Fruit fly (Drosophila melanogaster) whole organism, embryonic: Measurements from ENCODE around the gene St2.
A peak's percentile ranks its signal among the peaks of the same experiment; 100 is the strongest.

Experiments used
- Bgb ChIP-seq: fragments of 200-800 bp; sonication (Bioruptor generic); IDR thresholded peaks from 2 replicates; pipeline ENCODE4 v1.3.6; 2022; ENCODE audit warnings: missing biosample characterization, missing genetic modification characterization; ENCODE audit not compliant: partially characterized antibody
- Bteb2 ChIP-seq: fragments of 200-800 bp; sonication (Bioruptor generic); optimal IDR thresholded peaks from 2 replicates; lab custom pipeline; 2016; ENCODE audit warnings: missing biosample characterization, missing genetic modification characterization
- CG10431 ChIP-seq: fragments of 200-800 bp; sonication (Bioruptor generic); optimal IDR thresholded peaks from 3 replicates; lab custom pipeline; 2018; ENCODE audit warnings: missing biosample characterization, mild to moderate bottlenecking, missing genetic modification characterization
- CG10959 ChIP-seq: fragments of 200-800 bp; sonication (Bioruptor generic); IDR thresholded peaks from 2 replicates; pipeline ENCODE4 v1.3.6; 2022; ENCODE audit warnings: missing biosample characterization, missing genetic modification characterization
- CG13287 ChIP-seq: fragments of 200-800 bp; sonication (Bioruptor generic); IDR thresholded peaks from 2 replicates; pipeline ENCODE4 v1.3.6; 2022; ENCODE audit warnings: missing biosample characterization, missing genetic modification characterization; ENCODE audit not compliant: partially characterized antibody
- CG13424 ChIP-seq: fragments of 200-800 bp; sonication (Bioruptor generic); optimal IDR thresholded peaks from 2 replicates; lab custom pipeline; 2019; ENCODE audit warnings: missing biosample characterization, mild to moderate bottlenecking, missing genetic modification characterization, moderate library complexity
- CG14710 ChIP-seq: fragments of 200-800 bp; sonication (Bioruptor generic); optimal IDR thresholded peaks from 3 replicates; lab custom pipeline; 2019; ENCODE audit warnings: missing biosample characterization, mild to moderate bottlenecking, missing genetic modification characterization, moderate library complexity
- CG15601 ChIP-seq: fragments of 200-800 bp; sonication (Bioruptor generic); optimal IDR thresholded peaks from 3 replicates; lab custom pipeline; 2019; ENCODE audit warnings: missing biosample characterization, mild to moderate bottlenecking, missing genetic modification characterization, moderate library complexity
- CG2129 ChIP-seq: fragments of 200-800 bp; sonication (Bioruptor generic); IDR thresholded peaks from 2 replicates; pipeline ENCODE4 v1.3.6; 2022; ENCODE audit warnings: missing biosample characterization, missing genetic modification characterization; ENCODE audit not compliant: partially characterized antibody
- CG30020 ChIP-seq: fragments of 200-800 bp; optimal IDR thresholded peaks from 2 replicates; lab custom pipeline; 2019; ENCODE audit warnings: missing biosample characterization, mild to moderate bottlenecking, missing genetic modification characterization, moderate library complexity
- CG3847 ChIP-seq: fragments of 200-800 bp; sonication (Bioruptor generic); IDR thresholded peaks from 2 replicates; pipeline ENCODE4 v1.3.6; 2022; ENCODE audit warnings: missing biosample characterization, missing genetic modification characterization
- CG6813 ChIP-seq: fragments of 200-800 bp; sonication (Bioruptor generic); optimal IDR thresholded peaks from 2 replicates; lab custom pipeline; 2017; ENCODE audit warnings: missing biosample characterization, missing genetic modification characterization, mild to moderate bottlenecking, moderate library complexity, missing genetic modification reagents
- CG7372 ChIP-seq: fragments of 200-800 bp; sonication (Bioruptor generic); IDR thresholded peaks from 2 replicates; pipeline ENCODE4 v1.3.6; 2022; ENCODE audit warnings: missing biosample characterization, missing genetic modification characterization
- CG8290 ChIP-seq, 3 experiments: fragments of 200-800 bp; sonication (Bioruptor generic); optimal IDR thresholded peaks; 2 replicates each; lab custom pipeline; 2016 to 2019; ENCODE audit warnings: missing biosample characterization in 3 of 3, missing genetic modification characterization in 3 of 3, mild to moderate bottlenecking in 2 of 3, moderate library complexity in 1 of 3
- CTCF ChIP-seq: fragments of 200-800 bp; sonication (Bioruptor generic); optimal IDR thresholded peaks from 2 replicates; lab custom pipeline; 2017; ENCODE audit warnings: missing biosample characterization, mild to moderate bottlenecking, missing genetic modification characterization, moderate library complexity
- Dbx ChIP-seq: fragments of 200-800 bp; sonication (Bioruptor generic); IDR thresholded peaks from 3 replicates; pipeline ENCODE4 v1.3.6; 2022; ENCODE audit warnings: missing biosample characterization, missing genetic modification characterization
- ERR ChIP-seq: fragments of 200-800 bp; sonication (Bioruptor generic); optimal IDR thresholded peaks from 2 replicates; lab custom pipeline; 2016; ENCODE audit warnings: missing biosample characterization, missing genetic modification characterization
- Fer3 ChIP-seq: fragments of 200-800 bp; sonication (Bioruptor generic); optimal IDR thresholded peaks from 2 replicates; lab custom pipeline; 2018; ENCODE audit warnings: missing biosample characterization, mild to moderate bottlenecking, missing genetic modification characterization, moderate library complexity
- GATAe ChIP-seq: fragments of 200-800 bp; sonication (Bioruptor generic); conservative IDR thresholded peaks from 2 replicates; pipeline ENCODE4 v1.3.6; 2022; ENCODE audit warnings: missing biosample characterization, missing genetic modification characterization
- H15 ChIP-seq: fragments of 200-800 bp; sonication (Bioruptor generic); IDR thresholded peaks from 3 replicates; pipeline ENCODE4 v1.3.6; 2022; ENCODE audit warnings: missing biosample characterization, missing genetic modification characterization
- HLH4C ChIP-seq: fragments of 200-800 bp; sonication (Bioruptor generic); IDR thresholded peaks from 3 replicates; pipeline ENCODE4 v1.3.6; 2022; ENCODE audit warnings: missing biosample characterization, missing genetic modification characterization; ENCODE audit not compliant: partially characterized antibody
- HmgD ChIP-seq: fragments of 200-800 bp; sonication (Bioruptor generic); optimal IDR thresholded peaks from 3 replicates; lab custom pipeline; 2016; ENCODE audit warnings: missing biosample characterization, missing genetic modification characterization
- MBD-R2 ChIP-seq: fragments of 200-800 bp; sonication (Bioruptor generic); IDR thresholded peaks from 2 replicates; pipeline ENCODE4 v1.3.6; 2022; ENCODE audit warnings: missing biosample characterization, missing genetic modification characterization
- Ptx1 ChIP-seq: fragments of 200-800 bp; sonication (Bioruptor generic); IDR thresholded peaks from 2 replicates; pipeline ENCODE4 v1.3.6; 2022; ENCODE audit warnings: missing biosample characterization, missing genetic modification characterization
- Ssrp ChIP-seq: fragments of 200-800 bp; sonication (Bioruptor generic); optimal IDR thresholded peaks from 2 replicates; lab custom pipeline; 2018; ENCODE audit warnings: missing biosample characterization, mild to moderate bottlenecking, missing genetic modification characterization, moderate library complexity
- amos ChIP-seq: fragments of 200-800 bp; sonication (Bioruptor generic); IDR thresholded peaks from 2 replicates; pipeline ENCODE4 v1.3.6; 2022; ENCODE audit warnings: missing biosample characterization, missing genetic modification characterization; ENCODE audit not compliant: partially characterized antibody
- aop ChIP-seq: fragments of 200-800 bp; sonication (Bioruptor generic); IDR thresholded peaks from 2 replicates; pipeline ENCODE4 v1.3.6; 2022; ENCODE audit warnings: missing biosample characterization, missing genetic modification characterization
- ash1 ChIP-seq: fragments of 200-800 bp; sonication (Bioruptor generic); optimal IDR thresholded peaks from 2 replicates; lab custom pipeline; 2018; ENCODE audit warnings: missing biosample characterization, mild to moderate bottlenecking, missing genetic modification characterization
- ato ChIP-seq: fragments of 200-800 bp; sonication (Bioruptor generic); IDR thresholded peaks from 2 replicates; pipeline ENCODE4 v1.3.6; 2022; ENCODE audit warnings: missing biosample characterization, missing genetic modification characterization; ENCODE audit not compliant: partially characterized antibody
- bbx ChIP-seq: fragments of 200-800 bp; sonication (Bioruptor generic); IDR thresholded peaks from 2 replicates; pipeline ENCODE4 v1.3.6; 2022; ENCODE audit warnings: missing biosample characterization, missing genetic modification characterization; ENCODE audit not compliant: partially characterized antibody
- bigmax ChIP-seq: fragments of 200-800 bp; sonication (Bioruptor generic); optimal IDR thresholded peaks from 2 replicates; lab custom pipeline; 2018; ENCODE audit warnings: missing biosample characterization, mild to moderate bottlenecking, missing genetic modification characterization
- bsh ChIP-seq, 2 experiments: fragments of 200-800 bp; sonication (Bioruptor generic); optimal IDR thresholded peaks; 2 replicates each; lab custom pipeline; 2017 to 2018; ENCODE audit warnings: mild to moderate bottlenecking in 2 of 2, missing biosample characterization in 2 of 2, missing genetic modification characterization in 2 of 2, moderate library complexity in 1 of 2
- cad ChIP-seq: fragments of >200 bp; optimal IDR thresholded peaks from 2 replicates; lab custom pipeline; 2017; ENCODE audit warnings: missing biosample characterization, missing genetic modification characterization
- dati ChIP-seq: fragments of 200-800 bp; sonication (Bioruptor generic); IDR thresholded peaks from 2 replicates; pipeline ENCODE4 v1.3.6; 2022; ENCODE audit warnings: missing biosample characterization, missing genetic modification characterization
- dmrt11E ChIP-seq: fragments of 200-800 bp; sonication (Bioruptor generic); optimal IDR thresholded peaks from 3 replicates; lab custom pipeline; 2018; ENCODE audit warnings: missing biosample characterization, mild to moderate bottlenecking, missing genetic modification characterization, moderate library complexity
- gsb ChIP-seq: fragments of 200-800 bp; sonication (Bioruptor generic); IDR thresholded peaks from 2 replicates; pipeline ENCODE4 v1.3.6; 2022; ENCODE audit warnings: missing biosample characterization, missing genetic modification characterization
- gsb-n ChIP-seq: fragments of 200-800 bp; sonication (Bioruptor generic); optimal IDR thresholded peaks from 3 replicates; lab custom pipeline; 2018; ENCODE audit warnings: missing biosample characterization, mild to moderate bottlenecking, missing genetic modification characterization
- ham ChIP-seq: fragments of 200-800 bp; sonication (Bioruptor generic); IDR thresholded peaks from 2 replicates; pipeline ENCODE4 v1.3.6; 2022; ENCODE audit warnings: missing biosample characterization, missing genetic modification characterization
- hb ChIP-seq: fragments of 200-800 bp; sonication (Bioruptor generic); IDR thresholded peaks from 3 replicates; pipeline ENCODE4 v1.3.6; 2022; ENCODE audit warnings: missing biosample characterization, missing genetic modification characterization; ENCODE audit not compliant: partially characterized antibody
- hth ChIP-seq: fragments of >200 bp; optimal IDR thresholded peaks from 2 replicates; lab custom pipeline; 2017; ENCODE audit warnings: inconsistent platforms
- inv ChIP-seq: fragments of 200-800 bp; sonication (Bioruptor generic); IDR thresholded peaks from 2 replicates; pipeline ENCODE4 v1.3.6; 2022; ENCODE audit warnings: missing biosample characterization, missing genetic modification characterization; ENCODE audit not compliant: partially characterized antibody
- ken ChIP-seq: fragments of 200-800 bp; sonication (Bioruptor generic); IDR thresholded peaks from 3 replicates; pipeline ENCODE4 v1.3.6; 2022; ENCODE audit warnings: missing biosample characterization, missing genetic modification characterization
- pfk ChIP-seq: fragments of 200-800 bp; sonication (Bioruptor generic); optimal IDR thresholded peaks from 2 replicates; lab custom pipeline; 2018; ENCODE audit warnings: missing biosample characterization, mild to moderate bottlenecking, missing genetic modification characterization, moderate library complexity
- sna ChIP-seq: fragments of 200-800 bp; sonication (Bioruptor generic); IDR thresholded peaks from 2 replicates; pipeline ENCODE4 v1.3.6; 2022; ENCODE audit warnings: missing biosample characterization, missing genetic modification characterization; ENCODE audit not compliant: partially characterized antibody

St2 gene

DNA sequence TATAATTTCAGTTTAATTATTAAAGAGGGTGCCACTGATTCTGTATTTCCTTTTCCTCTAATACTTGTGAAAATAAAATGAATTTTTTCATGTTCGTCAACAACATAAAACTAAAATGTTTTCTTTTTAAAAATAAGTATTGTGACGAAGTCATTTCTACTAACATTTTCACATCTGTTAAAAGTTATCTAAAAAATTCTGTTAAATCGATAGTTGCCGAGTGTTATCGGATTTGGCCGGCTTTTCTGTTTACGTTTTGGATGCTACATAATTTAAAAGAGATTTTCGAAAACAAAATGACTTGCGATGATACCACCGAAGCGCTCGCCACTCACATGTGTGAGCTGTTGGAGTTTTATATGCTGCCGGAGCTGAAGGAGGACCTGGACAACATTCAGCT lies 3.2 kb downstream of the St2 start, which contains the start of gene CG16734 (continued):
- TF ChIP-seq amos (GFP tag; lab: Robert Waterston, UW) (peak; percentile 21; the same call in 1 of the 2 replicates), MBD-R2 (GFP tag; lab: Robert Waterston, UW) (peak; percentile 54; the same call in 1 of the 2 replicates)

DNA sequence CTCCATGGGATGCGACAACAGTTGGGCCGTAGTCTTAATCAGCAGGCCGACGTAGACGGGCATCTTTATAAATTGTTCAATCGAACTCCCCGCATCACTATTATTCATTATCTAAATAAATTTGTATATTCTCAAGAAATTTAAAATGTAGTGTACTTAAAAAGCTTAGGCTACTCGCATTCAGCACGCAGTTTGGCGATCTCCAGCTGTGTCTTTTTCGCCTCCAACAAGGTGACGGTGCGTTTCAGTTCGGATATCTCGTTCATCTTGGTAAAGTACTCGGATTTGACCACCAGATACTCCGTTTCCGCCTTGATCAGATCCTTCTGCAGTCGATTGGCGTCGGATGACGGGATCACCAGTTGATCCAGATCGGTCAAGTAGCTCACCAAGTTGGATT lies 6.0 kb downstream of the St2 start, which contains the start of gene CG16736:
TSS of gene CG16736 (minus strand) at position 101 of the 400 bp plus-strand sequence.
- no peak for TF ChIP-seq inv (GFP tag; lab: Robert Waterston, UW)
- TF ChIP-seq ash1 (GFP tag; lab: Kevin White, UChicago): no peak
- no peak for TF ChIP-seq ham (GFP tag; lab: Robert Waterston, UW)
- no peak for TF ChIP-seq CG13287 (GFP tag; lab: Robert Waterston, UW)
- no peak for TF ChIP-seq bigmax (GFP tag; lab: Kevin White, UChicago)
- no peak for TF ChIP-seq Ssrp (tag; lab: Kevin White, UChicago)
- TF ChIP-seq CG7372: no peak
- no peak for TF ChIP-seq H15 (GFP tag; lab: Robert Waterston, UW)
- TF ChIP-seq gsb-n: no peak
- no peak for TF ChIP-seq CG14710 (tag; lab: Kevin White, UChicago)

DNA sequence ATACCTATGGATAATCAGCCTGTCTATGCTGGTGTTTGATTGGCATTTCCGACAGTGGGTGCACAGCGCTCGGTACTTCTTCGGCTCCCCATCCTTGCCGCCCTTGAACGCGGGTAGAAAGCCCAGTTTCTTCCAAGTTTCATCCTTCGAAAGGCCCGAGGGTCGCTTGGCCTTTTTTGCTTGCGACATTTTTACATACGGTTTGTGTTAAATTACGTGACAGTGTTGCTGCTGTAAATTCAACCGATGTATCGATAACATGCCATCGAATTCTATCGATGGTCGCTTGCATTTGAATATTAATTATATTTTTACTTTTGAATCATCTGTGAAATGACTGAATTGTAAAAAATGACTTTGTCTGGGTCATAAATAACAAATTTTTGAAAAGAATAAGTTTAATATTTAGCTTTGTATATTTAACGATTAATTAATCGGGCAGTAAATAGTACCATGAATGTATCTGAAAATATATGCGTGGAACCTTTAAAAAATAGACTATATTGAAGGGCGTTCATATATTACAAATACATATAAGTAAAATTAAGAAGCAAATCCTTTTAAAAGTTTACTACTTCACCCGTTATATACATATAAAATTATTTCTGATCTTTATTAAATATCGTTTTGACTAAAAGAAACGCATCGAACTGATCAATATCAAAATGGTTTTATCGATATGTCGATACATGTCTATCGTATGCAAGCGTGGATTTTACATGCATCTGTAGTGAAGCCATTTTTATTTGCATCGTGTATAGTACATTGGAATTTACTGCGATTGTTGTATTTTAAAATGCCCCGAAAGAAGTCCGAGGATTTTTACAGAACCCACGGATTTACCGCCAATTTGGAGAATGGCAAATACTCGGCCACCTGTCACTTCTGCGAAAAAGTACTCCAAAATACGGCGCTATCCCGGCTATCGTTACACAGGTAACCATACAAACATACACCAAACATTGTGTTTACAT lies 6.9 kb downstream of the St2 start, which contains the start of the genes Ibf2 and Ibf1:
TSS of gene Ibf2 (minus strand) at position 250 of the 974 bp plus-strand sequence.
TSS of gene Ibf1 (plus strand) at position 713 of the 974 bp plus-strand sequence.
- TF ChIP-seq CG10431 (GFP tag; lab: Kevin White, UChicago) (no peak), CG10959 (no peak), GATAe (GFP tag; lab: Robert Waterston, UW) (no peak), CG8290 (GFP tag; optimal IDR thresholded peaks at IDR 0.05; lab: Kevin White, UChicago) (peak; percentile 90), CG8290 (tag; optimal IDR thresholded peaks at IDR 0.05; lab: Kevin White, UChicago) (peak; percentile 66 to 86), CG15601 (tag; lab: Kevin White, UChicago) (no peak), ken (GFP tag; lab: Robert Waterston, UW) (no peak), CG2129 (GFP tag; lab: Robert Waterston, UW) (no peak; the same call in none of the 2 replicates), sna (GFP tag; lab: Robert Waterston, UW) (peak; percentile 81), HLH4C (peak; percentile 77), bbx (peak; percentile 87), ash1 (GFP tag; lab: Kevin White, UChicago) (no peak), Ptx1 (GFP tag; lab: Robert Waterston, UW) (no peak), CTCF (GFP tag; lab: Kevin White, UChicago) (peak; percentile 63), ato (GFP tag; lab: Robert Waterston, UW) (peak; percentile 83), bigmax (GFP tag; lab: Kevin White, UChicago) (no peak), Fer3 (no peak), Dbx (GFP tag; lab: Robert Waterston, UW) (no peak), CG3847 (GFP tag; lab: Robert Waterston, UW) (no peak), gsb (GFP tag; lab: Robert Waterston, UW) (no peak), dati (GFP tag; lab: Robert Waterston, UW) (no peak), dmrt11E (no peak), HmgD (no peak), CG30020 (tag; lab: Kevin White, UChicago) (peak; percentile 14), cad (no peak), bsh (GFP tag; optimal IDR thresholded peaks at IDR 0.05; lab: Kevin White, UChicago) (no peak), hth (lab: Kevin White, UChicago) (no peak), CG6813 (GFP tag; lab: Kevin White, UChicago) (no peak), aop (GFP tag; lab: Robert Waterston, UW) (no peak), CG13424 (tag; lab: Kevin White, UChicago) (no peak), Bgb (GFP tag; lab: Robert Waterston, UW) (peak; percentile 88), ERR (GFP tag; lab: Kevin White, UChicago) (no peak), Bteb2 (no peak), pfk (GFP tag; lab: Kevin White, UChicago) (no peak), hb (GFP tag; lab: Robert Waterston, UW) (peak; percentile 82)
